Worm (Caenorhabditis elegans) whole organism, mixed stage, embryonic: ENCODE measurements around the gene col-12.

ENCODE experiments used
- M03D4.4 ChIP-seq: sonication (generic microtip); optimal IDR thresholded peaks from 2 replicates; lab custom pipeline; 2017; ENCODE audit warnings: mild to moderate bottlenecking, missing genetic modification characterization, missing compliant biosample characterization
- bed-3 ChIP-seq: fragments of 200-800 bp; sonication (Bioruptor generic); optimal IDR thresholded peaks from 3 replicates; lab custom pipeline; 2018; ENCODE audit warnings: mild to moderate bottlenecking, missing genetic modification characterization, moderate library complexity, missing compliant biosample characterization
- blmp-1 ChIP-seq: fragments of 150-350 bp; optimal IDR thresholded peaks from 2 replicates; lab custom pipeline; 2014; ENCODE audit warnings: missing biosample characterization, missing genetic modification characterization
- ceh-39 ChIP-seq: fragments of 150-350 bp; optimal IDR thresholded peaks from 2 replicates; lab custom pipeline; 2014; ENCODE audit warnings: missing biosample characterization, missing genetic modification characterization
- ceh-43 ChIP-seq: fragments of 200-800 bp; sonication (Bioruptor generic); optimal IDR thresholded peaks from 2 replicates; lab custom pipeline; 2018; ENCODE audit warnings: mild to moderate bottlenecking, missing genetic modification characterization, moderate library complexity, missing compliant biosample characterization
- ceh-83 ChIP-seq: fragments of 200-800 bp; sonication (Bioruptor generic); optimal IDR thresholded peaks from 2 replicates; lab custom pipeline; 2018; ENCODE audit warnings: mild to moderate bottlenecking, missing genetic modification characterization, missing compliant biosample characterization
- ces-1 ChIP-seq: fragments of 150-350 bp; optimal IDR thresholded peaks from 2 replicates; lab custom pipeline; 2014; ENCODE audit warnings: missing biosample characterization, missing genetic modification reagents, missing genetic modification characterization
- cnd-1 ChIP-seq: fragments of 200-800 bp; sonication (Bioruptor generic); optimal IDR thresholded peaks from 2 replicates; lab custom pipeline; 2018; ENCODE audit warnings: mild to moderate bottlenecking, missing genetic modification characterization, missing compliant biosample characterization
- drap-1 ChIP-seq: fragments of 200-800 bp; sonication (Bioruptor generic); optimal IDR thresholded peaks from 3 replicates; lab custom pipeline; 2018; ENCODE audit warnings: mild to moderate bottlenecking, missing genetic modification characterization, missing compliant biosample characterization
- elt-1 ChIP-seq: sonication (generic microtip); optimal IDR thresholded peaks from 2 replicates; lab custom pipeline; 2017; ENCODE audit warnings: missing genetic modification characterization, mild to moderate bottlenecking, missing compliant biosample characterization, antibody characterized with exemption, moderate library complexity, borderline replicate concordance; ENCODE audit not compliant: insufficient read depth
- elt-3 ChIP-seq: fragments of 150-350 bp; optimal IDR thresholded peaks from 2 replicates; lab custom pipeline; 2014; ENCODE audit warnings: missing biosample characterization, missing genetic modification characterization
- flh-1 ChIP-seq: fragments of 200-800 bp; sonication (Bioruptor generic); optimal IDR thresholded peaks from 2 replicates; lab custom pipeline; 2018; ENCODE audit warnings: mild to moderate bottlenecking, missing genetic modification characterization, moderate library complexity, missing compliant biosample characterization
- ham-2 ChIP-seq: fragments of 200-800 bp; sonication (Bioruptor generic); optimal IDR thresholded peaks from 2 replicates; lab custom pipeline; 2018; ENCODE audit warnings: mild to moderate bottlenecking, missing genetic modification characterization, missing compliant biosample characterization
- hlh-1 ChIP-seq: fragments of 150-350 bp; optimal IDR thresholded peaks from 2 replicates; lab custom pipeline; 2014; ENCODE audit warnings: missing biosample characterization, missing genetic modification reagents, missing genetic modification characterization
- lin-13 ChIP-seq: fragments of 150-350 bp; optimal IDR thresholded peaks from 2 replicates; lab custom pipeline; 2014; ENCODE audit warnings: missing biosample characterization, missing genetic modification characterization
- lin-32 ChIP-seq: fragments of 200-800 bp; sonication (Bioruptor generic); optimal IDR thresholded peaks from 2 replicates; lab custom pipeline; 2018; ENCODE audit warnings: mild to moderate bottlenecking, missing genetic modification characterization, missing compliant biosample characterization
- lsy-2 ChIP-seq: fragments of 150-350 bp; optimal IDR thresholded peaks from 2 replicates; lab custom pipeline; 2014; ENCODE audit warnings: missing biosample characterization, missing genetic modification characterization
- mab-5 ChIP-seq: fragments of 150-350 bp; optimal IDR thresholded peaks from 2 replicates; lab custom pipeline; 2014; ENCODE audit warnings: missing biosample characterization, missing genetic modification characterization
- mep-1 ChIP-seq: fragments of 150-350 bp; optimal IDR thresholded peaks from 2 replicates; lab custom pipeline; 2017; ENCODE audit warnings: missing biosample characterization, missing genetic modification reagents, missing genetic modification characterization, inconsistent platforms
- mls-2 ChIP-seq: sonication (generic microtip); optimal IDR thresholded peaks from 2 replicates; lab custom pipeline; 2016; ENCODE audit warnings: mild to moderate bottlenecking, missing genetic modification characterization, moderate library complexity, missing compliant biosample characterization
- nhr-2 ChIP-seq: fragments of 150-350 bp; optimal IDR thresholded peaks from 2 replicates; lab custom pipeline; 2014; ENCODE audit warnings: missing biosample characterization, missing genetic modification characterization
- nhr-28 ChIP-seq: fragments of 150-350 bp; optimal IDR thresholded peaks from 2 replicates; lab custom pipeline; 2014; ENCODE audit warnings: missing biosample characterization, missing genetic modification characterization
- nhr-76 ChIP-seq: sonication (generic microtip); optimal IDR thresholded peaks from 2 replicates; lab custom pipeline; 2017; ENCODE audit warnings: missing biosample characterization, missing genetic modification characterization
- sem-2 ChIP-seq: fragments of 200-800 bp; sonication (Bioruptor generic); optimal IDR thresholded peaks from 2 replicates; lab custom pipeline; 2018; ENCODE audit warnings: mild to moderate bottlenecking, missing genetic modification characterization, missing compliant biosample characterization
- snpc-4 ChIP-seq: fragments of 150-350 bp; optimal IDR thresholded peaks from 2 replicates; lab custom pipeline; 2014; ENCODE audit warnings: missing biosample characterization, missing genetic modification characterization
- unc-120 ChIP-seq: sonication (generic microtip); optimal IDR thresholded peaks from 2 replicates; lab custom pipeline; 2017; ENCODE audit warnings: missing genetic modification characterization, missing compliant biosample characterization; ENCODE audit not compliant: poor library complexity, severe bottlenecking
- unc-39 ChIP-seq: fragments of 150-350 bp; optimal IDR thresholded peaks from 2 replicates; lab custom pipeline; 2014; ENCODE audit warnings: missing biosample characterization, missing genetic modification characterization
- unc-62 ChIP-seq: fragments of 150-350 bp; optimal IDR thresholded peaks from 2 replicates; lab custom pipeline; 2014; ENCODE audit warnings: missing biosample characterization, missing genetic modification reagents, missing genetic modification characterization
- zip-8 ChIP-seq: fragments of 150-350 bp; optimal IDR thresholded peaks from 2 replicates; lab custom pipeline; 2014; ENCODE audit warnings: missing biosample characterization, missing genetic modification characterization
- ztf-11 ChIP-seq: fragments of 150-350 bp; optimal IDR thresholded peaks from 2 replicates; lab custom pipeline; 2014; ENCODE audit warnings: missing biosample characterization, missing genetic modification characterization

The col-12 gene

ce11 chrV:10433721-10434120 lies 8.7 kb upstream of the col-12 start, which contains the start of gene Y32F6A.4:
Gene Y32F6A.4 (minus strand): TSS chrV:10434067.
- TF ChIP-seq hlh-1 (no peak), bed-3 (GFP tag; lab: Kevin White, UChicago) (no peak), drap-1 (GFP tag; lab: Kevin White, UChicago) (no peak), ceh-83 (no peak), ceh-43 (GFP tag; lab: Kevin White, UChicago) (no peak), elt-3 (tag; lab: Kevin White, UChicago) (no peak), lsy-2 (tag; lab: Kevin White, UChicago) (no peak), ztf-11 (tag; lab: Kevin White, UChicago) (no peak), sem-2 (GFP tag; lab: Kevin White, UChicago) (no peak), elt-1 (tag; lab: Kevin White, UChicago) (no peak), ces-1 (GFP tag; lab: Kevin White, UChicago) (no peak), flh-1 (no peak), ceh-39 (no peak), nhr-28 (tag; lab: Kevin White, UChicago) (no peak), nhr-2 (tag; lab: Kevin White, UChicago) (no peak), mls-2 (tag; lab: Kevin White, UChicago) (no peak), zip-8 (tag; lab: Kevin White, UChicago) (no peak)
- TF ChIP-seq, all 35 proteins: peak for 0

DNA sequence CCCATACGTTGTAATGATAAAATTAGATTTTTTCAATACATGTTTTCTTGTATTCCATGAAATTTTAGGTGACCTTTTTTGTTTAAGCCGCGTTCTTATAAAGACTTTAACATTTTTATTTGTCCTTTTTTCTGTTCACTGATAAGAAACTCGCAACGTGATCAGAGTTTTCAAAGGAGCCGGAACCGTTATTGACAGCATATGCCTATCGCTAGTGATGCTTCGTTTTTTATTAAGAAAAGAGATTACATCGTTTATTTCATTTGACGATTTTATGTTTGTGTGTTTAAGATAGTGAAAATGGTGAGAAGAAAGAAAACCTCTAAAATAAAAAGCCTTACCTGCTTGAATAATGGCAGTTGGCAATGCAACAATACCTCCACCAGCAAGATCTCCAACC lies 7.6 kb upstream of the col-12 start:
- TF ChIP-seq hlh-1, result no peak

- no peak for TF ChIP-seq ces-1 (GFP tag; lab: Kevin White, UChicago)
- TF ChIP-seq nhr-76 (tag; lab: Kevin White, UChicago), result no peak
- TF ChIP-seq mls-2 (tag; lab: Kevin White, UChicago), result no peak
- TF ChIP-seq elt-3 (tag; lab: Kevin White, UChicago), result no peak
- TF ChIP-seq elt-1 (tag; lab: Kevin White, UChicago), result no peak
- no peak for TF ChIP-seq sem-2 (GFP tag; lab: Kevin White, UChicago)
- no peak for TF ChIP-seq zip-8 (tag; lab: Kevin White, UChicago)
Measured at ce11 chrV:10428608-10429007, 3.6 kb upstream of the col-12 start, which contains the start of gene tag-314. Gene tag-314 (minus strand): TSS chrV:10428708.

ce11 chrV:10426253-10426652 lies 1.3 kb upstream of the col-12 start, which contains the start of gene apc-10:
Gene apc-10 (minus strand): TSS chrV:10426353.
- TF ChIP-seq mls-2 (tag; lab: Kevin White, UChicago) (no peak), lsy-2 (tag; lab: Kevin White, UChicago) (no peak), ceh-43 (GFP tag; lab: Kevin White, UChicago) (no peak), ceh-39 (no peak), unc-39 (tag; lab: Kevin White, UChicago) (no peak), nhr-76 (tag; lab: Kevin White, UChicago) (no peak)

DNA sequence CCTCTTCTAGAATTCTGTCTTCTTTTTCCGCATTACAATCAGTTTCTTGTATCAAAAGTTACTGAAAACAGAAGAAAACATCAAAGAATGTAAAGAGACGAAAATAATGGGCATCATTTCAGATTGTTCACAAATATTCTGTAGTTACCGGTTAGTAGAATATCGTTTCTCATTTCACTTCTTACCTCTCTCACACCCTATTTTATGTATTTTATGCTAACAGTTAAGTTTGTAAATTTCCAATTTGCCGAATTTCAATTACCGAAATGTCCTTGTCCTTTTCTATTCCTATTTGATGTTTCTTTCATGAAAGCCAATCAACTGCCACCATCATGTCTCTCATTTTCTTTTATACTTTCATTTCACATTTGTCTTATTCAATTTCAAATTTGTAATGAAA lies 1.5 kb downstream of the col-12 start:
- TF ChIP-seq M03D4.4, result no peak
- no peak for TF ChIP-seq elt-3 (tag; lab: Kevin White, UChicago)
- no peak for TF ChIP-seq lsy-2 (tag; lab: Kevin White, UChicago)
- TF ChIP-seq cnd-1 (tag; lab: Kevin White, UChicago), result no peak
- no peak for TF ChIP-seq zip-8 (tag; lab: Kevin White, UChicago)
- no peak for TF ChIP-seq flh-1
- TF ChIP-seq mep-1, result no peak
- TF ChIP-seq lin-32, result no peak
- no peak for TF ChIP-seq snpc-4 (tag; lab: Kevin White, UChicago)
- no peak for TF ChIP-seq ceh-39
- TF ChIP-seq ceh-83, result no peak
- no peak for TF ChIP-seq bed-3 (GFP tag; lab: Kevin White, UChicago)
- TF ChIP-seq unc-39 (tag; lab: Kevin White, UChicago), result no peak
- TF ChIP-seq mab-5 (tag; lab: Kevin White, UChicago), result no peak
- no peak for TF ChIP-seq unc-120 (tag; lab: Kevin White, UChicago)
- no peak for TF ChIP-seq nhr-28 (tag; lab: Kevin White, UChicago)
- TF ChIP-seq ceh-43 (GFP tag; lab: Kevin White, UChicago), result no peak
- TF ChIP-seq nhr-2 (tag; lab: Kevin White, UChicago), result no peak
- no peak for TF ChIP-seq elt-1 (tag; lab: Kevin White, UChicago)

- TF ChIP-seq ham-2 (GFP tag; lab: Kevin White, UChicago), result no peak
- no peak for TF ChIP-seq ceh-83
- no peak for TF ChIP-seq unc-62 (GFP tag; lab: Kevin White, UChicago)
- TF ChIP-seq lin-13, result no peak
- TF ChIP-seq blmp-1, result no peak
- TF ChIP-seq snpc-4 (tag; lab: Kevin White, UChicago), result no peak
- TF ChIP-seq mls-2 (tag; lab: Kevin White, UChicago), result no peak
- TF ChIP-seq hlh-1, result no peak
- TF ChIP-seq flh-1, result no peak
- TF ChIP-seq, all 35 proteins: peak for 0
Measured at ce11 chrV:10421802-10422201, 3.2 kb downstream of the col-12 start, which contains the start of gene col-13. Gene col-13 (minus strand): TSS chrV:10421902.
